Fruit fly (Drosophila melanogaster) whole organism, embryonic: Measurements from ENCODE around the gene CG14341.
A peak's percentile ranks its signal among the peaks of the same experiment; 100 is the strongest.

Experiments
- ATbp ChIP-seq: fragments of 200-800 bp; sonication (Bioruptor generic); optimal IDR thresholded peaks from 2 replicates; lab custom pipeline; 2017; ENCODE audit warnings: missing biosample characterization, mild to moderate bottlenecking, missing genetic modification characterization, missing genetic modification reagents
- Ada2b ChIP-seq: fragments of 200-800 bp; sonication (Bioruptor generic); IDR thresholded peaks from 2 replicates; pipeline ENCODE4 v1.3.6; 2022; ENCODE audit warnings: missing biosample characterization, missing genetic modification characterization
- Antp ChIP-seq: fragments of 200-800 bp; sonication (Bioruptor generic); optimal IDR thresholded peaks from 3 replicates; lab custom pipeline; 2016; ENCODE audit warnings: missing biosample characterization, missing genetic modification characterization
- CG11456 ChIP-seq: fragments of 200-800 bp; sonication (Bioruptor generic); IDR thresholded peaks from 3 replicates; pipeline ENCODE4 v1.3.6; 2022; ENCODE audit warnings: missing biosample characterization, missing genetic modification characterization
- CG12299 ChIP-seq: fragments of 200-800 bp; sonication (Bioruptor generic); optimal IDR thresholded peaks from 2 replicates; lab custom pipeline; 2018; ENCODE audit warnings: missing biosample characterization, mild to moderate bottlenecking, missing genetic modification characterization
- CG13775 ChIP-seq: fragments of 200-800 bp; sonication (Bioruptor generic); optimal IDR thresholded peaks from 3 replicates; lab custom pipeline; 2017; ENCODE audit warnings: missing biosample characterization, mild to moderate bottlenecking, missing genetic modification characterization
- CG14441 ChIP-seq: fragments of 200-800 bp; sonication (Bioruptor generic); IDR thresholded peaks from 2 replicates; pipeline ENCODE4 v1.3.6; 2022; ENCODE audit warnings: missing biosample characterization, missing genetic modification characterization
- CG1529 ChIP-seq: fragments of 200-800 bp; sonication (Bioruptor generic); optimal IDR thresholded peaks from 3 replicates; lab custom pipeline; 2018; ENCODE audit warnings: missing biosample characterization, missing genetic modification characterization
- CG15601 ChIP-seq: fragments of 200-800 bp; sonication (Bioruptor generic); optimal IDR thresholded peaks from 3 replicates; lab custom pipeline; 2019; ENCODE audit warnings: missing biosample characterization, mild to moderate bottlenecking, missing genetic modification characterization, moderate library complexity
- CG17829 ChIP-seq: fragments of 200-800 bp; optimal IDR thresholded peaks from 2 replicates; lab custom pipeline; 2019; ENCODE audit warnings: missing biosample characterization, mild to moderate bottlenecking, missing genetic modification characterization, moderate library complexity
- CG2202 ChIP-seq: fragments of 200-800 bp; sonication (Bioruptor generic); optimal IDR thresholded peaks from 2 replicates; lab custom pipeline; 2018; ENCODE audit warnings: missing biosample characterization, mild to moderate bottlenecking, missing genetic modification characterization
- CG30020 ChIP-seq: fragments of 200-800 bp; optimal IDR thresholded peaks from 2 replicates; lab custom pipeline; 2019; ENCODE audit warnings: missing biosample characterization, mild to moderate bottlenecking, missing genetic modification characterization, moderate library complexity
- CG3163 ChIP-seq: fragments of 200-800 bp; sonication (Bioruptor generic); optimal IDR thresholded peaks from 3 replicates; lab custom pipeline; 2016; ENCODE audit warnings: missing biosample characterization, missing genetic modification characterization
- CG3281 ChIP-seq: fragments of 200-800 bp; sonication (Bioruptor generic); optimal IDR thresholded peaks from 3 replicates; lab custom pipeline; 2017; ENCODE audit warnings: missing biosample characterization, mild to moderate bottlenecking, missing genetic modification characterization
- CG3838 ChIP-seq: fragments of 200-800 bp; sonication (Bioruptor generic); optimal IDR thresholded peaks from 3 replicates; lab custom pipeline; 2016; ENCODE audit warnings: missing biosample characterization, missing genetic modification characterization
- CG3995 ChIP-seq: fragments of 200-800 bp; sonication (Bioruptor generic); optimal IDR thresholded peaks from 3 replicates; lab custom pipeline; 2016; ENCODE audit warnings: missing biosample characterization, missing genetic modification characterization
- CG7745 ChIP-seq: fragments of 200-800 bp; sonication (Bioruptor generic); optimal IDR thresholded peaks from 2 replicates; lab custom pipeline; 2018; ENCODE audit warnings: missing biosample characterization, mild to moderate bottlenecking, missing genetic modification characterization, moderate library complexity
- CG8388 ChIP-seq: fragments of 200-800 bp; sonication (Bioruptor generic); optimal IDR thresholded peaks from 2 replicates; lab custom pipeline; 2019; ENCODE audit warnings: missing biosample characterization, mild to moderate bottlenecking, missing genetic modification characterization, moderate library complexity
- CG8478 ChIP-seq: fragments of >200 bp; optimal IDR thresholded peaks from 2 replicates; lab custom pipeline; 2018
- CG9797 ChIP-seq: fragments of 200-800 bp; sonication (Bioruptor generic); optimal IDR thresholded peaks from 3 replicates; lab custom pipeline; 2018; ENCODE audit warnings: missing biosample characterization, mild to moderate bottlenecking, missing genetic modification characterization
- Chrac-16 ChIP-seq: fragments of 200-800 bp; sonication (Bioruptor generic); optimal IDR thresholded peaks from 3 replicates; lab custom pipeline; 2016; ENCODE audit warnings: missing biosample characterization, missing genetic modification characterization
- D19B ChIP-seq: fragments of 200-800 bp; sonication (Bioruptor generic); optimal IDR thresholded peaks from 2 replicates; lab custom pipeline; 2017; ENCODE audit warnings: missing biosample characterization, mild to moderate bottlenecking, missing genetic modification characterization
- E2f2 ChIP-seq: fragments of 200-800 bp; sonication (Bioruptor generic); IDR thresholded peaks from 2 replicates; pipeline ENCODE4 v1.3.6; 2022; ENCODE audit warnings: missing biosample characterization, missing genetic modification characterization
- ERR ChIP-seq: fragments of 200-800 bp; sonication (Bioruptor generic); optimal IDR thresholded peaks from 2 replicates; lab custom pipeline; 2016; ENCODE audit warnings: missing biosample characterization, missing genetic modification characterization
- HLH4C ChIP-seq: fragments of 200-800 bp; sonication (Bioruptor generic); IDR thresholded peaks from 3 replicates; pipeline ENCODE4 v1.3.6; 2022; ENCODE audit warnings: missing biosample characterization, missing genetic modification characterization; ENCODE audit not compliant: partially characterized antibody
- Hsf ChIP-seq: fragments of 200-800 bp; sonication (Bioruptor generic); optimal IDR thresholded peaks from 3 replicates; lab custom pipeline; 2016; ENCODE audit warnings: missing biosample characterization, missing genetic modification characterization
- Mad ChIP-seq: fragments of 200-800 bp; sonication (Bioruptor generic); optimal IDR thresholded peaks from 2 replicates; lab custom pipeline; 2016; ENCODE audit warnings: missing biosample characterization, missing genetic modification characterization
- Nf-YA ChIP-seq: fragments of 200-800 bp; sonication (Bioruptor generic); IDR thresholded peaks from 2 replicates; pipeline ENCODE4 v1.3.6; 2022; ENCODE audit warnings: missing biosample characterization, missing genetic modification characterization
- Nf-YB ChIP-seq: fragments of 200-800 bp; sonication (Bioruptor generic); optimal IDR thresholded peaks from 3 replicates; lab custom pipeline; 2019; ENCODE audit warnings: missing biosample characterization, mild to moderate bottlenecking, missing genetic modification characterization, moderate library complexity
- Nf-YC ChIP-seq: fragments of 200-800 bp; optimal IDR thresholded peaks from 3 replicates; lab custom pipeline; 2019; ENCODE audit warnings: missing biosample characterization, mild to moderate bottlenecking, missing genetic modification characterization, moderate library complexity
- Sin3A ChIP-seq: fragments of >200 bp; optimal IDR thresholded peaks from 2 replicates; lab custom pipeline; 2018
- Spps ChIP-seq: fragments of 200-800 bp; sonication (Bioruptor generic); optimal IDR thresholded peaks from 2 replicates; lab custom pipeline; 2018; ENCODE audit warnings: missing biosample characterization, mild to moderate bottlenecking, missing genetic modification characterization
- Usf ChIP-seq: fragments of 200-800 bp; sonication (Bioruptor generic); optimal IDR thresholded peaks from 2 replicates; lab custom pipeline; 2017; ENCODE audit warnings: missing genotype, missing biosample characterization, missing genetic modification characterization
- YL-1 ChIP-seq: fragments of 200-800 bp; sonication (Bioruptor generic); optimal IDR thresholded peaks from 3 replicates; lab custom pipeline; 2017; ENCODE audit warnings: missing biosample characterization, mild to moderate bottlenecking, missing genetic modification characterization
- al ChIP-seq: fragments of 200-800 bp; sonication (Bioruptor generic); IDR thresholded peaks from 2 replicates; pipeline ENCODE4 v1.3.6; 2022; ENCODE audit warnings: missing biosample characterization, missing genetic modification characterization
- ap ChIP-seq: fragments of 200-800 bp; sonication (Bioruptor generic); IDR thresholded peaks from 2 replicates; pipeline ENCODE4 v1.3.6; 2022; ENCODE audit warnings: missing biosample characterization, missing genetic modification characterization
- ara ChIP-seq: fragments of 200-800 bp; sonication (Bioruptor generic); IDR thresholded peaks from 2 replicates; pipeline ENCODE4 v1.3.6; 2022; ENCODE audit warnings: missing biosample characterization, missing genetic modification characterization
- bbx ChIP-seq: fragments of 200-800 bp; sonication (Bioruptor generic); IDR thresholded peaks from 2 replicates; pipeline ENCODE4 v1.3.6; 2022; ENCODE audit warnings: missing biosample characterization, missing genetic modification characterization; ENCODE audit not compliant: partially characterized antibody
- cg ChIP-seq: fragments of 200-800 bp; sonication (Bioruptor generic); optimal IDR thresholded peaks from 3 replicates; lab custom pipeline; 2019; ENCODE audit warnings: missing biosample characterization, mild to moderate bottlenecking, missing genetic modification characterization, moderate library complexity
- cwo ChIP-seq: fragments of 200-800 bp; sonication (Bioruptor generic); optimal IDR thresholded peaks from 3 replicates; lab custom pipeline; 2017; ENCODE audit warnings: missing biosample characterization, missing genetic modification characterization, mild to moderate bottlenecking, moderate library complexity, missing genetic modification reagents
- da ChIP-seq: fragments of 200-800 bp; sonication (Bioruptor generic); optimal IDR thresholded peaks from 2 replicates; lab custom pipeline; 2016; ENCODE audit warnings: missing biosample characterization, missing genetic modification characterization
- gro ChIP-seq: fragments of 200-800 bp; sonication (Bioruptor generic); optimal IDR thresholded peaks from 2 replicates; lab custom pipeline; 2016; ENCODE audit warnings: missing biosample characterization, missing genetic modification characterization
- gsb ChIP-seq: fragments of 200-800 bp; sonication (Bioruptor generic); IDR thresholded peaks from 2 replicates; pipeline ENCODE4 v1.3.6; 2022; ENCODE audit warnings: missing biosample characterization, missing genetic modification characterization
- kni ChIP-seq: fragments of 200-800 bp; sonication (Bioruptor generic); optimal IDR thresholded peaks from 3 replicates; lab custom pipeline; 2017; ENCODE audit warnings: mild to moderate bottlenecking, missing biosample characterization, missing genetic modification reagents, missing genetic modification characterization
- lab ChIP-seq: fragments of 200-800 bp; sonication (Bioruptor generic); optimal IDR thresholded peaks from 3 replicates; lab custom pipeline; 2017; ENCODE audit warnings: missing biosample characterization, missing genetic modification characterization, mild to moderate bottlenecking, moderate library complexity, missing genetic modification reagents
- nerfin-1 ChIP-seq: fragments of 200-800 bp; sonication (Bioruptor generic); optimal IDR thresholded peaks from 3 replicates; lab custom pipeline; 2019; ENCODE audit warnings: missing biosample characterization, mild to moderate bottlenecking, missing genetic modification characterization, moderate library complexity
- sens ChIP-seq: fragments of 200-800 bp; sonication (Bioruptor generic); peaks from one replicate; lab custom pipeline; 2016; ENCODE audit warnings: missing biosample characterization, missing genetic modification characterization
- unpg ChIP-seq: fragments of 200-800 bp; sonication (Bioruptor generic); optimal IDR thresholded peaks from 3 replicates; lab custom pipeline; 2018; ENCODE audit warnings: missing biosample characterization, mild to moderate bottlenecking, missing genetic modification characterization, moderate library complexity
- vvl ChIP-seq: fragments of 200-800 bp; sonication (Bioruptor generic); IDR thresholded peaks from 2 replicates; pipeline ENCODE4 v1.3.6; 2022; ENCODE audit warnings: missing biosample characterization, missing genetic modification characterization

The CG14341 gene

DNA sequence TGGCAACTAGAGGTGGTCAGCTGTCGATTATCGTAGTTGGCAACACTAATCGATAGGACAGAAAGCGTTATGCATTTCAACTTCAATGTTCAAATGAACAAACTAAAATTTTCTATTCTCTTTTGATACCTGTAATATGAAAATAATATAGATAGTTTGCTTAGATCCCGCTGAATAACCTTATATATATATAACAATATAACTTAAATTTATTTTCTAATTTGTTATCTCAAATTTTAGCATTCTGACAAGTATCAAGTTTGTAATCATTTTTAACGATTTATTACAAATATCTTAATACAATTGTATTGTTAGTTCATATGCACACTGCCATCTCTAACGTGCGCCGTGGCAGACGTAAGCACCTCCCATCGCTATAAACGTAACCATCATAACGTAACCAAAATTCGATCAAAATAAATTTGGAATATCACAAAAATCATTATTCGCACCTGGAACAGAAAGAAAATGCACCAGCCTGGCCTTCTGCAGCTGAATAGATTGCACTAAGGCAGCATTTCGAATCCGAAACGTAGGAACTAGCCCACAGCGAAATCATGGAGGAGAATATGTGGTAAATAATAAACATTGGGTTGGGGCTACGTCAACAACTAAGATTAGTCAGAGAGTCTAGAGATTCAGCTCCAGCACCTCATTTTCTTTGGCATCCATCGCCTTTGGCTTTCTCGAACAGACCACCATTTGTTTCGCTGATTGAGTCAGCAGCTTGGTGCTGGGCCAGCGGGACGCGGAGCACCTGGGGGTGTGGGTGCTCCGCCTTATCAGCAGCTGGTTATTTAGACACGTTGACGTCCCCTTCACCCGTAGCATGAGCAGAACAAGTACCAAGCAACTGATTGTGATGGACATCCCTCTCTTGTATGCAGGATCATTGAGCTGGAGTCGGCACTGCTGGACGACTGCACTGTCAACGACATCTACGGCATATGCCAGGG lies 37.1 kb upstream of the CG14341 start, which contains the start of the genes Pino and TBC1D23 (continued):
- TF ChIP-seq D19B (GFP tag; lab: Kevin White, UChicago) (peak; percentile 25), da (GFP tag; lab: Kevin White, UChicago) (no peak), al (GFP tag; lab: Robert Waterston, UW) (peak; percentile 78), Spps (tag; lab: Kevin White, UChicago) (no peak), CG12299 (tag; lab: Kevin White, UChicago) (peak; percentile 49), CG3838 (GFP tag; lab: Kevin White, UChicago) (no peak), Hsf (peak; percentile 36), nerfin-1 (tag; lab: Kevin White, UChicago) (peak; percentile 46), HLH4C (GFP tag; lab: Robert Waterston, UW) (peak; percentile 41; the same call in 1 of the 3 replicates), CG8388 (GFP tag; lab: Kevin White, UChicago) (peak; percentile 61), Chrac-16 (GFP tag; lab: Kevin White, UChicago) (peak; percentile 73), ara (GFP tag; lab: Robert Waterston, UW) (peak; percentile 63), Antp (GFP tag; lab: Kevin White, UChicago) (peak; percentile 36), CG3995 (GFP tag; lab: Kevin White, UChicago) (peak; percentile 31), ERR (GFP tag; lab: Kevin White, UChicago) (no peak), CG14441 (GFP tag; lab: Robert Waterston, UW) (peak; percentile 79), CG15601 (tag; lab: Kevin White, UChicago) (peak; percentile 53), Sin3A (lab: Kevin White, UChicago) (no peak), vvl (GFP tag; lab: Robert Waterston, UW) (peak; percentile 70; the same call in 1 of the 2 replicates), CG13775 (GFP tag; lab: Kevin White, UChicago) (peak; percentile 75), Usf (peak; percentile 35), CG11456 (GFP tag; lab: Robert Waterston, UW) (peak; percentile 75; the same call in 2 of the 3 replicates), sens (peak; percentile 86), Ada2b (GFP tag; lab: Robert Waterston, UW) (peak; percentile 35; the same call in 1 of the 2 replicates), Nf-YC (tag; lab: Kevin White, UChicago) (peak; percentile 67), lab (GFP tag; lab: Kevin White, UChicago) (peak; percentile 67), unpg (peak; percentile 59), gro (GFP tag; lab: Kevin White, UChicago) (no peak), ap (no peak), CG3163 (GFP tag; lab: Kevin White, UChicago) (no peak), CG30020 (tag; lab: Kevin White, UChicago) (peak; percentile 72), CG7745 (tag; lab: Kevin White, UChicago) (no peak), bbx (peak; percentile 31; the same call in 1 of the 2 replicates), cg (GFP tag; lab: Kevin White, UChicago) (no peak), Mad (peak; percentile 31), gsb (no peak), YL-1 (peak; percentile 25), CG3281 (peak; percentile 67), cwo (peak; percentile 28), CG2202 (no peak), kni (no peak), ATbp (GFP tag; lab: Kevin White, UChicago) (no peak), Nf-YB (peak; percentile 41), E2f2 (GFP tag; lab: Robert Waterston, UW) (peak; percentile 34; the same call in 1 of the 2 replicates), CG1529 (peak; percentile 30), Nf-YA (GFP tag; lab: Robert Waterston, UW) (no peak), CG9797 (GFP tag; lab: Kevin White, UChicago) (peak; percentile 1), CG8478 (no peak), CG17829 (peak; percentile 78)
